Worm (Caenorhabditis elegans): ENCODE results near the gene Y45F3A.5.

- TF ChIP-seq ama-1 (optimal IDR thresholded peaks at IDR 0.05), result peak; percentile 74
- TF ChIP-seq nhr-28 (tag; optimal IDR thresholded peaks at IDR 0.05), result no peak
- peak; percentile 84 for TF ChIP-seq mdl-1 (tag; optimal IDR thresholded peaks at IDR 0.05)
- no peak for TF ChIP-seq daf-12 (tag; optimal IDR thresholded peaks at IDR 0.05)
- TF ChIP-seq pha-4 (tag; optimal IDR thresholded peaks at IDR 0.05), result peak; percentile 89
- TF ChIP-seq nhr-12 (tag; optimal IDR thresholded peaks at IDR 0.05), result no peak
- TF ChIP-seq lin-15B (tag; optimal IDR thresholded peaks at IDR 0.05), result peak; percentile 62
Measured at ce11 chrIII:10634034-10634433, 47.9 kb upstream of the Y45F3A.5 start.

Measured in whole organism, L3 larva.